Worm (Caenorhabditis elegans) whole organism, young adult: ENCODE measurements around the gene ZK1307.3.

Experiments used
- D2030.7 ChIP-seq: fragments of 200-800 bp; sonication (Bioruptor generic); IDR thresholded peaks from 2 replicates; pipeline ENCODE4 v1.3.6; 2022; ENCODE audit warnings: missing genetic modification reagents, missing genetic modification characterization, missing compliant biosample characterization
- F10E7.11 ChIP-seq: sonication (generic microtip); optimal IDR thresholded peaks from 2 replicates; lab custom pipeline; 2017; ENCODE audit warnings: mild to moderate bottlenecking, missing genetic modification characterization, moderate library complexity, missing compliant biosample characterization
- F49E8.2 ChIP-seq: sonication (generic microtip); optimal IDR thresholded peaks from 3 replicates; lab custom pipeline; 2017; ENCODE audit warnings: missing genetic modification characterization, mild to moderate bottlenecking, missing compliant biosample characterization, antibody characterized with exemption, moderate library complexity; ENCODE audit not compliant: insufficient read depth
- F57C9.4 ChIP-seq: sonication (generic microtip); optimal IDR thresholded peaks from 2 replicates; lab custom pipeline; 2017; ENCODE audit warnings: mild to moderate bottlenecking, missing genetic modification characterization, missing compliant biosample characterization
- T07F8.4 ChIP-seq: sonication (generic microtip); optimal IDR thresholded peaks from 2 replicates; lab custom pipeline; 2016; ENCODE audit warnings: mild to moderate bottlenecking, missing genetic modification characterization, moderate library complexity, missing compliant biosample characterization
- ama-1 ChIP-seq, 3 experiments: fragments of 150-350 bp in 1 of 3; sonication (generic microtip) in 2 of 3; optimal IDR thresholded peaks; 2 replicates each; lab custom pipeline; 2014 to 2018; ENCODE audit warnings: missing biosample characterization in 2 of 3, missing genetic modification characterization in 2 of 3, missing genetic modification reagents in 2 of 3
- lin-35 ChIP-seq, 3 experiments: fragments of 150-350 bp in 2 of 3; sonication (generic microtip) in 1 of 3; optimal IDR thresholded peaks; 2 replicates each; lab custom pipeline; 2014 to 2018; ENCODE audit warnings: missing biosample characterization in 3 of 3, missing genetic modification characterization in 3 of 3, missing genetic modification reagents in 3 of 3
- nhr-90 ChIP-seq: sonication (generic microtip); optimal IDR thresholded peaks from 2 replicates; lab custom pipeline; 2016; ENCODE audit warnings: missing genotype, mild to moderate bottlenecking, missing genetic modification characterization, missing compliant biosample characterization
- pha-4 ChIP-seq: fragments of 150-350 bp; sonication (generic microtip); optimal IDR thresholded peaks from 2 replicates; lab custom pipeline; 2014; ENCODE audit warnings: missing biosample characterization, missing genetic modification reagents, missing genetic modification characterization
- sea-2 ChIP-seq: fragments of 200-800 bp; sonication (Bioruptor generic); IDR thresholded peaks from 2 replicates; pipeline ENCODE4 v1.3.6; 2022; ENCODE audit warnings: missing genetic modification characterization, missing compliant biosample characterization
- ztf-28 ChIP-seq: fragments of 200-800 bp; sonication (Bioruptor generic); IDR thresholded peaks from 2 replicates; pipeline ENCODE4 v1.3.6; 2022; ENCODE audit warnings: missing genetic modification reagents, missing genetic modification characterization, missing compliant biosample characterization

- TF ChIP-seq sea-2 (GFP tag; lab: Robert Waterston, UW) (no peak), T07F8.4 (no peak), ztf-28 (GFP tag; lab: Robert Waterston, UW) (no peak), lin-35 (GFP tag; optimal IDR thresholded peaks at IDR 0.05; lab: Kevin White, UChicago) (no peak), F57C9.4 (tag; lab: Kevin White, UChicago) (no peak), F10E7.11 (tag; lab: Kevin White, UChicago) (no peak), D2030.7 (GFP tag; lab: Robert Waterston, UW) (no peak), ama-1 (optimal IDR thresholded peaks at IDR 0.05; lab: Kevin White, UChicago) (no peak), ama-1 (GFP tag; optimal IDR thresholded peaks at IDR 0.05; lab: Kevin White, UChicago) (no peak), nhr-90 (tag; lab: Kevin White, UChicago) (no peak), pha-4 (no peak), F49E8.2 (tag; lab: Kevin White, UChicago) (no peak)
Observed at ce11 chrII:9644940-9645634, 7.7 kb downstream of the ZK1307.3 start.
